Fruit fly (Drosophila melanogaster) whole organism, embryonic: ENCODE measurements around the gene CG46520.
"Not testable (repeated sequence)": the region's sequence is repeated elsewhere in the genome, so short reads cannot be mapped to it uniquely, and the experiment has no call there.

Experiments used
- Ada2b ChIP-seq: fragments of 200-800 bp; sonication (Bioruptor generic); IDR thresholded peaks from 2 replicates; pipeline ENCODE4 v1.3.6; 2022; ENCODE audit warnings: missing biosample characterization, missing genetic modification characterization
- Atf-2 ChIP-seq: fragments of 200-800 bp; sonication (Bioruptor generic); optimal IDR thresholded peaks from 2 replicates; lab custom pipeline; 2016; ENCODE audit warnings: missing biosample characterization, missing genetic modification characterization
- Bdp1 ChIP-seq: fragments of 200-800 bp; sonication (Bioruptor generic); optimal IDR thresholded peaks from 3 replicates; lab custom pipeline; 2016; ENCODE audit warnings: missing biosample characterization, missing genetic modification characterization
- CG1024 ChIP-seq: fragments of 200-800 bp; sonication (Bioruptor generic); IDR thresholded peaks from 2 replicates; pipeline ENCODE4 v1.3.6; 2022; ENCODE audit warnings: missing biosample characterization, missing genetic modification characterization
- CG13894 ChIP-seq: fragments of 200-800 bp; sonication (Bioruptor generic); optimal IDR thresholded peaks from 3 replicates; lab custom pipeline; 2018; ENCODE audit warnings: missing biosample characterization, mild to moderate bottlenecking, missing genetic modification characterization, moderate library complexity
- CG31441 ChIP-seq: fragments of 200-800 bp; sonication (Bioruptor generic); IDR thresholded peaks from 2 replicates; pipeline ENCODE4 v1.3.6; 2022; ENCODE audit warnings: missing biosample characterization, missing genetic modification characterization
- CG7839 ChIP-seq: fragments of 200-800 bp; sonication (Bioruptor generic); optimal IDR thresholded peaks from 3 replicates; lab custom pipeline; 2018; ENCODE audit warnings: missing biosample characterization, mild to moderate bottlenecking, missing genetic modification characterization, moderate library complexity
- CG8388 ChIP-seq: fragments of 200-800 bp; sonication (Bioruptor generic); optimal IDR thresholded peaks from 2 replicates; lab custom pipeline; 2019; ENCODE audit warnings: missing biosample characterization, mild to moderate bottlenecking, missing genetic modification characterization, moderate library complexity
- Dfd ChIP-seq, 2 experiments: fragments of >200 bp; optimal IDR thresholded peaks; 2 replicates each; lab custom pipeline; 2017; ENCODE audit warnings: missing biosample characterization in 2 of 2, missing genetic modification characterization in 2 of 2
- ERR ChIP-seq: fragments of 200-800 bp; sonication (Bioruptor generic); optimal IDR thresholded peaks from 2 replicates; lab custom pipeline; 2016; ENCODE audit warnings: missing biosample characterization, missing genetic modification characterization
- Ets97D ChIP-seq: fragments of 200-800 bp; sonication (Bioruptor generic); optimal IDR thresholded peaks from 3 replicates; lab custom pipeline; 2016; ENCODE audit warnings: missing biosample characterization, missing genetic modification characterization
- H15 ChIP-seq: fragments of 200-800 bp; sonication (Bioruptor generic); IDR thresholded peaks from 3 replicates; pipeline ENCODE4 v1.3.6; 2022; ENCODE audit warnings: missing biosample characterization, missing genetic modification characterization
- HLH3B ChIP-seq: fragments of 200-800 bp; sonication (Bioruptor generic); IDR thresholded peaks from 2 replicates; pipeline ENCODE4 v1.3.6; 2022; ENCODE audit warnings: missing biosample characterization, missing genetic modification characterization
- Hsf ChIP-seq: fragments of 200-800 bp; sonication (Bioruptor generic); optimal IDR thresholded peaks from 3 replicates; lab custom pipeline; 2016; ENCODE audit warnings: missing biosample characterization, missing genetic modification characterization
- Lim3 ChIP-seq: fragments of 200-800 bp; sonication (Bioruptor generic); IDR thresholded peaks from 2 replicates; pipeline ENCODE4 v1.3.6; 2022; ENCODE audit warnings: missing biosample characterization, missing genetic modification characterization
- MTF-1 ChIP-seq: fragments of 200-800 bp; sonication (Bioruptor generic); optimal IDR thresholded peaks from 2 replicates; lab custom pipeline; 2018; ENCODE audit warnings: missing biosample characterization, mild to moderate bottlenecking, missing genetic modification characterization, borderline replicate concordance
- Sin3A ChIP-seq: fragments of >200 bp; optimal IDR thresholded peaks from 2 replicates; lab custom pipeline; 2018
- ara ChIP-seq: fragments of 200-800 bp; sonication (Bioruptor generic); IDR thresholded peaks from 2 replicates; pipeline ENCODE4 v1.3.6; 2022; ENCODE audit warnings: missing biosample characterization, missing genetic modification characterization
- fru ChIP-seq: fragments of >200 bp; optimal IDR thresholded peaks from 2 replicates; lab custom pipeline; 2017
- grau ChIP-seq: fragments of 200-800 bp; optimal IDR thresholded peaks from 3 replicates; lab custom pipeline; 2019; ENCODE audit warnings: missing biosample characterization, mild to moderate bottlenecking, missing genetic modification characterization, moderate library complexity
- gsb ChIP-seq: fragments of 200-800 bp; sonication (Bioruptor generic); IDR thresholded peaks from 2 replicates; pipeline ENCODE4 v1.3.6; 2022; ENCODE audit warnings: missing biosample characterization, missing genetic modification characterization
- lab ChIP-seq: fragments of 200-800 bp; sonication (Bioruptor generic); optimal IDR thresholded peaks from 3 replicates; lab custom pipeline; 2017; ENCODE audit warnings: missing biosample characterization, missing genetic modification characterization, mild to moderate bottlenecking, moderate library complexity, missing genetic modification reagents
- salm ChIP-seq: fragments of 200-800 bp; sonication (Bioruptor generic); optimal IDR thresholded peaks from 2 replicates; lab custom pipeline; 2018; ENCODE audit warnings: missing biosample characterization, mild to moderate bottlenecking, missing genetic modification characterization
- shn ChIP-seq: fragments of 200-800 bp; sonication (Bioruptor generic); optimal IDR thresholded peaks from 3 replicates; lab custom pipeline; 2016; ENCODE audit warnings: missing biosample characterization, missing genetic modification characterization
- tap ChIP-seq: fragments of 200-800 bp; optimal IDR thresholded peaks from 3 replicates; lab custom pipeline; 2019; ENCODE audit warnings: missing biosample characterization, mild to moderate bottlenecking, missing genetic modification characterization, moderate library complexity
- tio ChIP-seq: fragments of 200-800 bp; sonication (Bioruptor generic); optimal IDR thresholded peaks from 2 replicates; lab custom pipeline; 2017; ENCODE audit warnings: missing biosample characterization, missing genetic modification characterization, inconsistent platforms
- toy ChIP-seq: fragments of 200-800 bp; sonication (Bioruptor generic); IDR thresholded peaks from 2 replicates; pipeline ENCODE4 v1.3.6; 2022; ENCODE audit warnings: missing biosample characterization, missing genetic modification characterization

Gene CG46520

dm6 chrX:22236265-22236664 is at the start of gene CG46520:
CG46520 (plus strand) TSS chrX:22236565.
- TF ChIP-seq Lim3 (GFP tag; lab: Robert Waterston, UW); CG1024 (GFP tag; lab: Robert Waterston, UW); shn (GFP tag; lab: Kevin White, UChicago): not testable (repeated sequence)

DNA sequence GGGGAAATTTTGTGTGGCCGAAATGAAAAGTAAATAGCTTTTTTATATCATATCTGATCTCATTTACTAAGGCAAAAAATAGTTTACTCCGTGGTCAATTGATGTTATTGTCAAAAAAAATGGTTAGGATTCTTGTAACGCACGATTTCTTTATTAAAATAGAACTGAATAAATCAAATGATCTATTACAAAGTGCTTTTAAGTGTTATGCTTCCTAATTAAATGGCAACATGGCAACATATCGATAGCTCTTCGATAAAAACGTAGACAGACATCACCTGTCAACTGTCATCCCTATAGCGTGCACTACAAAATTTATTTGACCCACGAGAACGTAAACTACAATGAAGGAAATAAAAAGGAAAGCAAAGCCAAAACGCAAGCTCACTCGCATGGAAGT is 49.3 kb upstream of the CG46520 start, which contains the start of gene CG46512:
Gene CG46512 (plus strand): TSS at position 301 of the 400 bp plus-strand sequence.
- TF ChIP-seq CG13894 (tag; lab: Kevin White, UChicago); grau (tag; lab: Kevin White, UChicago); CG31441 (GFP tag; lab: Robert Waterston, UW): not testable (repeated sequence)

DNA sequence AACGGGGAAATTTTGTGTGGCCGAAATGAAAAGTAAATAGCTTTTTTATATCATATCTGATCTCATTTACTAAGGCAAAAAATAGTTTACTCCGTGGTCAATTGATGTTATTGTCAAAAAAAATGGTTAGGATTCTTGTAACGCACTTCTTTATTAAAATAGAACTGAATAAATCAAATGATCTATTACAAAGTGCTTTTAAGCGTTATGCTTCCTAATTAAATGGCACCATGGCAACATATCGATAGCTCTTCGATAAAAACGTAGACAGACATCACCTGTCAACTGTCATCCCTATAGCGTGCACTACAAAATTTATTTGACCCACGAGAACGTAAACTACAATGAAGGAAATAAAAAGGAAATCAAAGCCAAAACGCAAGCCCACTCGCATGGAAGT is 44.4 kb upstream of the CG46520 start, which contains the start of gene CG46513:
Gene CG46513 (plus strand): TSS at position 301 of the 400 bp plus-strand sequence.
- not testable (repeated sequence) for TF ChIP-seq gsb (GFP tag; lab: Robert Waterston, UW); tio; Hsf (GFP tag; lab: Kevin White, UChicago)

dm6 chrX:22196874-22197273 is 39.5 kb upstream of the CG46520 start, which contains the start of gene CG46514:
CG46514 (plus strand) TSS chrX:22197174.
- TF ChIP-seq lab, MTF-1, Atf-2 (GFP tag; lab: Kevin White, UChicago): not testable (repeated sequence)

DNA sequence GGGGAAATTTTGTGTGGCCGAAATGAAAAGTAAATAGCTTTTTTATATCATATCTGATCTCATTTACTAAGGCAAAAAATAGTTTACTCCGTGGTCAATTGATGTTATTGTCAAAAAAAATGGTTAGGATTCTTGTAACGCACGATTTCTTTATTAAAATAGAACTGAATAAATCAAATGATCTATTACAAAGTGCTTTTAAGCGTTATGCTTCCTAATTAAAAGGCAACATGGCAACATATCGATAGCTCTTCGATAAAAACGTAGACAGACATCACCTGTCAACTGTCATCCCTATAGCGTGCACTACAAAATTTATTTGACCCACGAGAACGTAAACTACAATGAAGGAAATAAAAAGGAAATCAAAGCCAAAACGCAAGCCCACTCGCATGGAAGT is 34.5 kb upstream of the CG46520 start, which contains the start of gene CG46515:
Gene CG46515 (plus strand): TSS at position 301 of the 400 bp plus-strand sequence.
- not testable (repeated sequence) for TF ChIP-seq CG7839; Ets97D (GFP tag; lab: Kevin White, UChicago); ERR

DNA sequence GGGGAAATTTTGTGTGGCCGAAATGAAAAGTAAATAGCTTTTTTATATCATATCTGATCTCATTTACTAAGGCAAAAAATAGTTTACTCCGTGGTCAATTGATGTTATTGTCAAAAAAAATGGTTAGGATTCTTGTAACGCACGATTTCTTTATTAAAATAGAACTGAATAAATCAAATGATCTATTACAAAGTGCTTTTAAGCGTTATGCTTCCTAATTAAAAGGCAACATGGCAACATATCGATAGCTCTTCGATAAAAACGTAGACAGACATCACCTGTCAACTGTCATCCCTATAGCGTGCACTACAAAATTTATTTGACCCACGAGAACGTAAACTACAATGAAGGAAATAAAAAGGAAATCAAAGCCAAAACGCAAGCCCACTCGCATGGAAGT is 24.3 kb upstream of the CG46520 start, which contains the start of gene CG46516:
Gene CG46516 (plus strand): TSS at position 301 of the 400 bp plus-strand sequence.
- not testable (repeated sequence) for TF ChIP-seq Bdp1 (GFP tag; lab: Kevin White, UChicago); fru (lab: Kevin White, UChicago); HLH3B (GFP tag; lab: Robert Waterston, UW)

DNA sequence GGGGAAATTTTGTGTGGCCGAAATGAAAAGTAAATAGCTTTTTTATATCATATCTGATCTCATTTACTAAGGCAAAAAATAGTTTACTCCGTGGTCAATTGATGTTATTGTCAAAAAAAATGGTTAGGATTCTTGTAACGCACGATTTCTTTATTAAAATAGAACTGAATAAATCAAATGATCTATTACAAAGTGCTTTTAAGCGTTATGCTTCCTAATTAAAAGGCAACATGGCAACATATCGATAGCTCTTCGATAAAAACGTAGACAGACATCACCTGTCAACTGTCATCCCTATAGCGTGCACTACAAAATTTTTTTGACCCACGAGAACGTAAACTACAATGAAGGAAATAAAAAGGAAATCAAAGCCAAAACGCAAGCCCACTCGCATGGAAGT is 19.3 kb upstream of the CG46520 start, which contains the start of gene CG46517:
Gene CG46517 (plus strand): TSS at position 301 of the 400 bp plus-strand sequence.
- TF ChIP-seq CG8388 (GFP tag; lab: Kevin White, UChicago); toy (GFP tag; lab: Robert Waterston, UW); Sin3A (lab: Kevin White, UChicago): not testable (repeated sequence)

DNA sequence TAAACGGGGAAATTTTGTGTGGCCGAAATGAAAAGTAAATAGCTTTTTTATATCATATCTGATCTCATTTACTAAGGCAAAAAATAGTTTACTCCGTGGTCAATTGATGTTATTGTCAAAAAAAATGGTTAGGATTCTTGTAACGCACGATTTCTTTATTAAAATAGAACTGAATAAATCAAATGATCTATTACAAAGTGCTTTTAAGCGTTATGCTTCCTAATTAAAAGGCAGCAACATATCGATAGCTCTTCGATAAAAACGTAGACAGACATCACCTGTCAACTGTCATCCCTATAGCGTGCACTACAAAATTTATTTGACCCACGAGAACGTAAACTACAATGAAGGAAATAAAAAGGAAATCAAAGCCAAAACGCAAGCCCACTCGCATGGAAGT is 10.1 kb upstream of the CG46520 start, which contains the start of gene CG46518:
Gene CG46518 (plus strand): TSS at position 301 of the 400 bp plus-strand sequence.
- TF ChIP-seq ara (GFP tag; lab: Robert Waterston, UW); H15; Ada2b (GFP tag; lab: Robert Waterston, UW): not testable (repeated sequence)

- TF ChIP-seq salm (tag; lab: Kevin White, UChicago); tap (tag; lab: Kevin White, UChicago); Dfd (GFP tag; optimal IDR thresholded peaks at IDR 0.05; lab: Kevin White, UChicago): not testable (repeated sequence)
Measured at dm6 chrX:22231270-22231669, 5.1 kb upstream of the CG46520 start, which contains the start of gene CG46519. CG46519 (plus strand) TSS chrX:22231570.
